Worm (Caenorhabditis elegans) whole organism, young adult: ENCODE measurements around the gene ftn-1.

ENCODE experiments used
- ama-1 ChIP-seq, 3 experiments: fragments of 150-350 bp in 1 of 3; sonication (generic microtip) in 2 of 3; optimal IDR thresholded peaks; 2 replicates each; lab custom pipeline; 2014 to 2018; ENCODE audit warnings: missing biosample characterization in 2 of 3, missing genetic modification characterization in 2 of 3, missing genetic modification reagents in 2 of 3
- attf-5 ChIP-seq: fragments of 200-800 bp; sonication (Bioruptor generic); optimal IDR thresholded peaks from 2 replicates; lab custom pipeline; 2018; ENCODE audit warnings: mild to moderate bottlenecking, missing genetic modification characterization, missing compliant biosample characterization
- ceh-27 ChIP-seq: fragments of 200-800 bp; sonication (Bioruptor generic); optimal IDR thresholded peaks from 2 replicates; lab custom pipeline; 2018; ENCODE audit warnings: mild to moderate bottlenecking, missing genetic modification characterization, moderate library complexity, missing compliant biosample characterization
- hmg-1.2 ChIP-seq: fragments of 200-800 bp; sonication (Bioruptor generic); IDR thresholded peaks from 2 replicates; pipeline ENCODE4 v1.3.6; 2022; ENCODE audit warnings: missing genetic modification reagents, missing genetic modification characterization, missing compliant biosample characterization
- hmg-20 ChIP-seq: fragments of 200-800 bp; sonication (Bioruptor generic); IDR thresholded peaks from 2 replicates; pipeline ENCODE4 v1.3.6; 2022; ENCODE audit warnings: missing genetic modification reagents, missing genetic modification characterization, missing compliant biosample characterization
- madf-8 ChIP-seq: fragments of 200-800 bp; sonication (Bioruptor generic); conservative IDR thresholded peaks from 2 replicates; pipeline ENCODE4 v1.3.6; 2022; ENCODE audit warnings: missing genetic modification reagents, missing genetic modification characterization, missing compliant biosample characterization
- nfya-1 ChIP-seq: sonication (generic microtip); optimal IDR thresholded peaks from 2 replicates; lab custom pipeline; 2017; ENCODE audit warnings: antibody characterized with exemption, missing compliant biosample characterization, missing genetic modification characterization, borderline replicate concordance; ENCODE audit not compliant: insufficient read depth

DNA sequence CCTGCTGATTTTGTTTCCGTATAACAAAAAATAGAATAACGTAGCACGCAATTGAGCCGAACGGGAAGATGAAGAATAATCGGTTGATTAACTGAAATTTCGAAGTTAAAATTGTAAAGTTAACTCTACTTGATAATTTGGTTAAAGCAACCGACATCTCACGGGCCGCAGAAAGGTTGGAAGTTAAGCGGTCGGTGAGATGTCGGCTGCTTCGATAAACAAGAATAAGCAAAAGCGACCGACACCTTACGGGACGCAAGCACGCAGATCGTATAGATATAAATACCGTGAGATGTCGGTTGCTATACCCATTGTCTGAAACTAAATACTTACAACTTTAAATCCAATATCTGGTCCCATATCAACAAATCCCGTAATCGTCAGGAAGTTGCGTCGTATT lies 47.8 kb upstream of the ftn-1 start:
- TF ChIP-seq ceh-27 (GFP tag; lab: Kevin White, UChicago): no peak
- TF ChIP-seq nfya-1: no peak
- no peak for TF ChIP-seq hmg-20 (GFP tag; lab: Robert Waterston, UW)
- TF ChIP-seq ama-1 (optimal IDR thresholded peaks at IDR 0.05; lab: Kevin White, UChicago): no peak
- TF ChIP-seq ama-1 (GFP tag; optimal IDR thresholded peaks at IDR 0.05; lab: Kevin White, UChicago): no peak
- no peak for TF ChIP-seq hmg-1.2 (GFP tag; lab: Robert Waterston, UW)
- no peak for TF ChIP-seq attf-5 (GFP tag; lab: Kevin White, UChicago)
- no peak for TF ChIP-seq madf-8 (GFP tag; lab: Robert Waterston, UW)
